Fruit fly (Drosophila melanogaster) whole organism, embryonic: ENCODE measurements around the gene CG6891.
A peak's percentile ranks its signal among the peaks of the same experiment; 100 is the strongest.

Source experiments
- Aef1 ChIP-seq: fragments of 200-800 bp; sonication (Bioruptor generic); IDR thresholded peaks from 3 replicates; pipeline ENCODE4 v1.3.6; 2022; ENCODE audit warnings: missing biosample characterization, missing genetic modification characterization
- Asciz ChIP-seq: fragments of 200-800 bp; sonication (Bioruptor generic); optimal IDR thresholded peaks from 2 replicates; lab custom pipeline; 2017; ENCODE audit warnings: missing biosample characterization, mild to moderate bottlenecking, missing genetic modification characterization, missing genetic modification reagents
- Atf6 ChIP-seq: fragments of 200-800 bp; sonication (Bioruptor generic); IDR thresholded peaks from 2 replicates; pipeline ENCODE4 v1.3.6; 2022; ENCODE audit warnings: missing biosample characterization, missing genetic modification characterization
- Bgb ChIP-seq: fragments of 200-800 bp; sonication (Bioruptor generic); IDR thresholded peaks from 2 replicates; pipeline ENCODE4 v1.3.6; 2022; ENCODE audit warnings: missing biosample characterization, missing genetic modification characterization; ENCODE audit not compliant: partially characterized antibody
- CG10147 ChIP-seq: fragments of 200-800 bp; sonication (Bioruptor generic); optimal IDR thresholded peaks from 2 replicates; lab custom pipeline; 2019; ENCODE audit warnings: missing biosample characterization, mild to moderate bottlenecking, missing genetic modification characterization, moderate library complexity
- CG10267 ChIP-seq: fragments of 200-800 bp; sonication (Bioruptor generic); optimal IDR thresholded peaks from 2 replicates; lab custom pipeline; 2018; ENCODE audit warnings: missing biosample characterization, mild to moderate bottlenecking, missing genetic modification characterization, moderate library complexity
- CG11696 ChIP-seq: fragments of 200-800 bp; sonication (Bioruptor generic); IDR thresholded peaks from 2 replicates; pipeline ENCODE4 v1.3.6; 2022; ENCODE audit warnings: missing biosample characterization, missing genetic modification characterization
- CG12104 ChIP-seq: fragments of 200-800 bp; sonication (Bioruptor generic); optimal IDR thresholded peaks from 3 replicates; lab custom pipeline; 2016; ENCODE audit warnings: missing biosample characterization, missing genetic modification characterization
- CG14441 ChIP-seq: fragments of 200-800 bp; sonication (Bioruptor generic); IDR thresholded peaks from 2 replicates; pipeline ENCODE4 v1.3.6; 2022; ENCODE audit warnings: missing biosample characterization, missing genetic modification characterization
- CG15073 ChIP-seq: fragments of 200-800 bp; sonication (Bioruptor generic); optimal IDR thresholded peaks from 2 replicates; lab custom pipeline; 2016; ENCODE audit warnings: missing biosample characterization, missing genetic modification characterization
- CG15269 ChIP-seq: fragments of 200-800 bp; sonication (Bioruptor generic); optimal IDR thresholded peaks from 2 replicates; lab custom pipeline; 2018; ENCODE audit warnings: missing biosample characterization, mild to moderate bottlenecking, missing genetic modification characterization, moderate library complexity
- CG17385 ChIP-seq: fragments of 200-800 bp; sonication (Bioruptor generic); optimal IDR thresholded peaks from 3 replicates; lab custom pipeline; 2018; ENCODE audit warnings: missing biosample characterization, mild to moderate bottlenecking, missing genetic modification characterization
- CG3163 ChIP-seq: fragments of 200-800 bp; sonication (Bioruptor generic); optimal IDR thresholded peaks from 3 replicates; lab custom pipeline; 2016; ENCODE audit warnings: missing biosample characterization, missing genetic modification characterization
- CG3995 ChIP-seq: fragments of 200-800 bp; sonication (Bioruptor generic); optimal IDR thresholded peaks from 3 replicates; lab custom pipeline; 2016; ENCODE audit warnings: missing biosample characterization, missing genetic modification characterization
- CG4707 ChIP-seq: fragments of 200-800 bp; sonication (Bioruptor generic); optimal IDR thresholded peaks from 2 replicates; lab custom pipeline; 2018; ENCODE audit warnings: missing biosample characterization, mild to moderate bottlenecking, missing genetic modification characterization, moderate library complexity
- CG8359 ChIP-seq: fragments of 200-800 bp; sonication (Bioruptor generic); optimal IDR thresholded peaks from 2 replicates; lab custom pipeline; 2017; ENCODE audit warnings: missing biosample characterization, mild to moderate bottlenecking, missing genetic modification characterization, borderline replicate concordance
- CG8924 ChIP-seq: fragments of 200-800 bp; optimal IDR thresholded peaks from 3 replicates; lab custom pipeline; 2019; ENCODE audit warnings: missing biosample characterization, mild to moderate bottlenecking, missing genetic modification characterization, moderate library complexity
- CG9215 ChIP-seq: fragments of 200-800 bp; sonication (Bioruptor generic); IDR thresholded peaks from 2 replicates; pipeline ENCODE4 v1.3.6; 2022; ENCODE audit warnings: missing biosample characterization, missing genetic modification characterization
- CG9797 ChIP-seq: fragments of 200-800 bp; sonication (Bioruptor generic); optimal IDR thresholded peaks from 3 replicates; lab custom pipeline; 2018; ENCODE audit warnings: missing biosample characterization, mild to moderate bottlenecking, missing genetic modification characterization
- CG9932 ChIP-seq: fragments of 200-800 bp; sonication (Bioruptor generic); IDR thresholded peaks from 2 replicates; pipeline ENCODE4 v1.3.6; 2022; ENCODE audit warnings: missing biosample characterization, missing genetic modification characterization
- Dad ChIP-seq: fragments of 200-800 bp; sonication (Bioruptor generic); optimal IDR thresholded peaks from 3 replicates; lab custom pipeline; 2016; ENCODE audit warnings: missing biosample characterization, missing genetic modification characterization
- Dref ChIP-seq: fragments of 200-800 bp; sonication (Bioruptor generic); IDR thresholded peaks from 2 replicates; pipeline ENCODE4 v1.3.6; 2022; ENCODE audit warnings: missing biosample characterization, missing genetic modification characterization
- HHEX ChIP-seq: fragments of 200-800 bp; sonication (Bioruptor generic); optimal IDR thresholded peaks from 3 replicates; lab custom pipeline; 2017; ENCODE audit warnings: missing biosample characterization, mild to moderate bottlenecking, missing genetic modification characterization, missing genetic modification reagents
- HmgZ ChIP-seq: fragments of 200-800 bp; sonication (Bioruptor generic); optimal IDR thresholded peaks from 2 replicates; lab custom pipeline; 2018; ENCODE audit warnings: missing biosample characterization, mild to moderate bottlenecking, missing genetic modification characterization
- Hmr ChIP-seq: fragments of 200-800 bp; sonication (Bioruptor generic); optimal IDR thresholded peaks from 3 replicates; lab custom pipeline; 2017; ENCODE audit warnings: mild to moderate bottlenecking, missing biosample characterization, missing genetic modification reagents, missing genetic modification characterization
- Med ChIP-seq: fragments of 200-800 bp; sonication (Bioruptor generic); peaks from one replicate; lab custom pipeline; 2016; ENCODE audit warnings: missing biosample characterization, missing genetic modification characterization, mild to moderate bottlenecking, inconsistent platforms, moderate library complexity
- Mes4 ChIP-seq: fragments of 200-800 bp; sonication (Bioruptor generic); optimal IDR thresholded peaks from 2 replicates; lab custom pipeline; 2016; ENCODE audit warnings: missing biosample characterization, missing genetic modification characterization
- Myb ChIP-seq: fragments of 200-800 bp; sonication (Bioruptor generic); optimal IDR thresholded peaks from 2 replicates; lab custom pipeline; 2016; ENCODE audit warnings: missing biosample characterization, missing genetic modification characterization
- Nf-YC ChIP-seq: fragments of 200-800 bp; optimal IDR thresholded peaks from 3 replicates; lab custom pipeline; 2019; ENCODE audit warnings: missing biosample characterization, mild to moderate bottlenecking, missing genetic modification characterization, moderate library complexity
- Sox100B ChIP-seq: fragments of 200-800 bp; sonication (Bioruptor generic); optimal IDR thresholded peaks from 3 replicates; lab custom pipeline; 2018; ENCODE audit warnings: missing biosample characterization, mild to moderate bottlenecking, missing genetic modification characterization
- Vsx1 ChIP-seq: fragments of 200-800 bp; sonication (Bioruptor generic); optimal IDR thresholded peaks from 2 replicates; lab custom pipeline; 2017; ENCODE audit warnings: missing biosample characterization, mild to moderate bottlenecking, missing genetic modification characterization, missing genetic modification reagents
- bsh ChIP-seq, 2 experiments: fragments of 200-800 bp; sonication (Bioruptor generic); optimal IDR thresholded peaks; 2 replicates each; lab custom pipeline; 2017 to 2018; ENCODE audit warnings: mild to moderate bottlenecking in 2 of 2, missing biosample characterization in 2 of 2, missing genetic modification characterization in 2 of 2, moderate library complexity in 1 of 2
- cato ChIP-seq: fragments of 200-800 bp; sonication (Bioruptor generic); optimal IDR thresholded peaks from 2 replicates; lab custom pipeline; 2016; ENCODE audit warnings: missing biosample characterization, missing genetic modification characterization, borderline replicate concordance
- chn ChIP-seq: fragments of 200-800 bp; sonication (Bioruptor generic); optimal IDR thresholded peaks from 2 replicates; lab custom pipeline; 2016; ENCODE audit warnings: missing biosample characterization, missing genetic modification characterization
- crc ChIP-seq: fragments of 200-800 bp; sonication (Bioruptor generic); optimal IDR thresholded peaks from 2 replicates; lab custom pipeline; 2016; ENCODE audit warnings: missing biosample characterization, missing genetic modification characterization
- crp ChIP-seq, 2 experiments: fragments of 200-800 bp; sonication (Bioruptor generic); optimal IDR thresholded peaks; 2 replicates in 1 of 2; 3 replicates in 1 of 2; lab custom pipeline; 2017; ENCODE audit warnings: missing biosample characterization in 2 of 2, missing genetic modification characterization in 2 of 2, mild to moderate bottlenecking in 1 of 2, moderate library complexity in 1 of 2
- ems ChIP-seq: fragments of 200-800 bp; sonication (Bioruptor generic); optimal IDR thresholded peaks from 3 replicates; lab custom pipeline; 2016; ENCODE audit warnings: missing biosample characterization, missing genetic modification characterization
- fd102C ChIP-seq: fragments of 200-800 bp; sonication (Bioruptor generic); optimal IDR thresholded peaks from 2 replicates; lab custom pipeline; 2018; ENCODE audit warnings: missing biosample characterization, mild to moderate bottlenecking, missing genetic modification characterization, moderate library complexity
- fu2 ChIP-seq: fragments of 200-800 bp; sonication (Bioruptor generic); optimal IDR thresholded peaks from 2 replicates; lab custom pipeline; 2016; ENCODE audit warnings: missing biosample characterization, missing genetic modification characterization
- gcm ChIP-seq: fragments of 200-800 bp; sonication (Bioruptor generic); optimal IDR thresholded peaks from 2 replicates; lab custom pipeline; 2019; ENCODE audit warnings: missing biosample characterization, mild to moderate bottlenecking, missing genetic modification characterization, moderate library complexity
- org-1 ChIP-seq: fragments of 200-800 bp; sonication (Bioruptor generic); optimal IDR thresholded peaks from 2 replicates; lab custom pipeline; 2017; ENCODE audit warnings: missing biosample characterization, missing genetic modification characterization
- phol ChIP-seq: fragments of 200-800 bp; sonication (Bioruptor generic); optimal IDR thresholded peaks from 3 replicates; lab custom pipeline; 2018; ENCODE audit warnings: missing biosample characterization, mild to moderate bottlenecking, missing genetic modification characterization, moderate library complexity
- pzg ChIP-seq: fragments of 200-800 bp; sonication (Bioruptor generic); optimal IDR thresholded peaks from 3 replicates; lab custom pipeline; 2018; ENCODE audit warnings: missing biosample characterization, mild to moderate bottlenecking, missing genetic modification characterization, moderate library complexity
- sisA ChIP-seq: fragments of 200-800 bp; sonication (Bioruptor generic); IDR thresholded peaks from 2 replicates; pipeline ENCODE4 v1.3.6; 2022; ENCODE audit warnings: missing biosample characterization, missing genetic modification characterization
- ssp ChIP-seq: fragments of 200-800 bp; sonication (Bioruptor generic); IDR thresholded peaks from 2 replicates; pipeline ENCODE4 v1.3.6; 2022; ENCODE audit warnings: missing biosample characterization, missing genetic modification characterization
- tgo ChIP-seq: fragments of 200-800 bp; sonication (Bioruptor generic); IDR thresholded peaks from 3 replicates; pipeline ENCODE4 v1.3.6; 2022; ENCODE audit warnings: missing biosample characterization, missing genetic modification characterization
- trem ChIP-seq: fragments of 200-800 bp; optimal IDR thresholded peaks from 3 replicates; lab custom pipeline; 2019; ENCODE audit warnings: missing biosample characterization, mild to moderate bottlenecking, missing genetic modification characterization, moderate library complexity
- unpg ChIP-seq: fragments of 200-800 bp; sonication (Bioruptor generic); optimal IDR thresholded peaks from 3 replicates; lab custom pipeline; 2018; ENCODE audit warnings: missing biosample characterization, mild to moderate bottlenecking, missing genetic modification characterization, moderate library complexity

Gene CG6891

dm6 chrX:18789353-18790210, 14.6 kb downstream of the CG6891 start (continued):
- TF ChIP-seq Med (GFP tag; lab: Kevin White, UChicago) (peak; percentile 91), CG4707 (GFP tag; lab: Kevin White, UChicago) (no peak), crc (GFP tag; lab: Kevin White, UChicago) (peak; percentile 6), CG15269 (tag; lab: Kevin White, UChicago) (peak; percentile 68), Dad (GFP tag; lab: Kevin White, UChicago) (peak; percentile 31), crp (GFP tag; optimal IDR thresholded peaks at IDR 0.05; lab: Kevin White, UChicago) (peak in 1 of 2 experiments; percentile 70), fd102C (GFP tag; lab: Kevin White, UChicago) (no peak), Sox100B (peak; percentile 74), sisA (GFP tag; lab: Robert Waterston, UW) (0 out of 2 replicates have a peak, but pooled peaks have one; percentile 19), HmgZ (tag; lab: Kevin White, UChicago) (peak; percentile 5), HHEX (GFP tag; lab: Kevin White, UChicago) (peak; percentile 56), CG10267 (tag; lab: Kevin White, UChicago) (peak; percentile 19), CG3163 (GFP tag; lab: Kevin White, UChicago) (no peak), CG14441 (GFP tag; lab: Robert Waterston, UW) (peak; percentile 63), CG9932 (peak; percentile 50; the same call in 1 of the 2 replicates), Asciz (GFP tag; lab: Kevin White, UChicago) (peak; percentile 49), org-1 (GFP tag; lab: Kevin White, UChicago) (peak; percentile 37), Dref (GFP tag; lab: Robert Waterston, UW) (no peak), Bgb (GFP tag; lab: Robert Waterston, UW) (0 out of 2 replicates have a peak, but pooled peaks have one; percentile 14), CG10147 (GFP tag; lab: Kevin White, UChicago) (peak; percentile 58), cato (peak; percentile 44), trem (tag; lab: Kevin White, UChicago) (no peak), CG9215 (peak; percentile 54), CG9797 (no peak), Hmr (GFP tag; lab: Kevin White, UChicago) (peak; percentile 68), Myb (GFP tag; lab: Kevin White, UChicago) (peak; percentile 52), tgo (GFP tag; lab: Robert Waterston, UW) (peak; percentile 49; the same call in 1 of the 3 replicates), Aef1 (GFP tag; lab: Robert Waterston, UW) (peak; percentile 21; the same call in 1 of the 3 replicates), CG3995 (GFP tag; lab: Kevin White, UChicago) (peak; percentile 63), CG11696 (no peak), Mes4 (GFP tag; lab: Kevin White, UChicago) (peak; percentile 62), CG17385 (GFP tag; lab: Kevin White, UChicago) (peak; percentile 62), CG8924 (tag; lab: Kevin White, UChicago) (peak; percentile 66), gcm (GFP tag; lab: Kevin White, UChicago) (peak; percentile 50), unpg (GFP tag; lab: Kevin White, UChicago) (peak; percentile 43), bsh (GFP tag; optimal IDR thresholded peaks at IDR 0.05; lab: Kevin White, UChicago) (peak; percentile 39 to 45), ssp (GFP tag; lab: Robert Waterston, UW) (no peak), chn (GFP tag; lab: Kevin White, UChicago) (peak; percentile 4), ems (GFP tag; lab: Kevin White, UChicago) (peak; percentile 43), pzg (no peak), phol (tag; lab: Kevin White, UChicago) (peak; percentile 62), Vsx1 (GFP tag; lab: Kevin White, UChicago) (peak; percentile 39), fu2 (GFP tag; lab: Kevin White, UChicago) (peak; percentile 39), CG12104 (GFP tag; lab: Kevin White, UChicago) (peak; percentile 25), CG8359 (peak; percentile 2), Atf6 (GFP tag; lab: Robert Waterston, UW) (peak; percentile 39; the same call in 1 of the 2 replicates), CG15073 (GFP tag; lab: Kevin White, UChicago) (peak; percentile 96), Nf-YC (tag; lab: Kevin White, UChicago) (peak; percentile 51)
